Worm (Caenorhabditis elegans): ENCODE results near the gene F40G12.6.
"Not testable (repeated sequence)": the region's sequence is repeated elsewhere in the genome, so short reads cannot be mapped to it uniquely, and the experiment has no call there.

The F40G12.6 gene

ce11 chrV:14311115-14311514 is 38.2 kb upstream of the F40G12.6 start, which contains the start of gene ddn-3:
Gene ddn-3, minus strand, starts transcription at chrV:14311215.
- no peak for TF ChIP-seq mel-28 (tag; optimal IDR thresholded peaks at IDR 0.05; ENCODE audit: borderline replicate concordance)
- TF ChIP-seq ztf-3 (GFP tag; optimal IDR thresholded peaks at IDR 0.05) = no peak
- TF ChIP-seq rec-8 (tag; optimal IDR thresholded peaks at IDR 0.05) = no peak

DNA sequence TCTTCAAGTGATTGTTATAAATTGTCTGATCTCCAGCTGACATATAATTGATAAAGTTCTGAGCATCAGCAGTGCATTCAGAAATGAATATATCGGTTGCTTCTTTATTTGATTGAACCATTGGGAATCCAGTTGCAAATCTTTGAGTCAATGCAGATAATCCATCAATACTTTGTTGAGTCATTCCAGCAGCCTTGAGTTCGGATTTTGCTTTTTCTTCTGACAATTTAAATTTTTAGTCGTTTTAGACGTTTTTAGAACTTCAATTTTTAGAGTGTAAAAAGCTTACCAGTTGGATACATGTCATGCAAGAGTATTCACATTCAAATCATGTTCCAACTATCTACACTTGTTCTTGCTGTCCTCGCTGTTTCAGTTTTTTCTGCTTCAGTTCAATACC is 36.7 kb upstream of the F40G12.6 start, which contains the start of gene F14D7.14:
Gene F14D7.14 (plus strand): TSS at position 301 of the 400 bp plus-strand sequence.
- TF ChIP-seq ets-4 (GFP tag; optimal IDR thresholded peaks at IDR 0.05); pha-4 (tag; optimal IDR thresholded peaks at IDR 0.05); nhr-179 (tag; optimal IDR thresholded peaks at IDR 0.05): not testable (repeated sequence)

ce11 chrV:14308164-14308563 is 35.2 kb upstream of the F40G12.6 start, which contains the start of gene spig-5:
Gene spig-5, plus strand, starts transcription at chrV:14308464.
- TF ChIP-seq sdz-38 (tag; optimal IDR thresholded peaks at IDR 0.05); tlf-1 (GFP tag; optimal IDR thresholded peaks at IDR 0.05); K11D2.4 (GFP tag; IDR thresholded peaks at IDR 0.05): not testable (repeated sequence)

ce11 chrV:14306771-14307170 is 33.9 kb upstream of the F40G12.6 start, which contains the start of gene spig-4:
Gene spig-4, minus strand, starts transcription at chrV:14306871.
- not testable (repeated sequence) for TF ChIP-seq dox-1 (GFP tag; IDR thresholded peaks at IDR 0.05); let-607 (tag; optimal IDR thresholded peaks at IDR 0.05); him-1 (tag; optimal IDR thresholded peaks at IDR 0.05)

DNA sequence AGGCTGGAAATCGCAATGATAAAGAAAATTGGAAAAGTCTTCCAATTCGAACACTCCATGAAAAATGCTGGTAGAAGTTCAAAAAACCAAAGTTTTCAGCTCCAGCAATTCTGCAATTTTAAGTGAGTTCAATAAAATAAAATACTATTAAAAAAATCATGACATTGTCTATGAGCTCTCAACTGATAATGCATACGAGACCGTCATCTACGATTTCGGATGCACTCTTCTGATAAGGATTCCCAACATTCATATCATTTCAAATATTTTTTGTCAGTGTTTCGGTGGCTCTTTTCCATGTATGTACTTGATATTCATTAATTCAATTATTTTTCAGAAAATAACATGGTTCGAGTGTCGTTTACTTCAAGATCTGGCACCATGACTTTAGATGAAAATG is 28.2 kb upstream of the F40G12.6 start, which contains the start of gene F14D7.6:
Gene F14D7.6 (plus strand): TSS at position 338 of the 400 bp plus-strand sequence.
- no peak for TF ChIP-seq pbrm-1 (GFP tag; IDR thresholded peaks at IDR 0.05)
- TF ChIP-seq nhr-80 (tag; optimal IDR thresholded peaks at IDR 0.05) = peak; percentile 21
- TF ChIP-seq hlh-26 (GFP tag; conservative IDR thresholded peaks at IDR 0.05) = no peak

DNA sequence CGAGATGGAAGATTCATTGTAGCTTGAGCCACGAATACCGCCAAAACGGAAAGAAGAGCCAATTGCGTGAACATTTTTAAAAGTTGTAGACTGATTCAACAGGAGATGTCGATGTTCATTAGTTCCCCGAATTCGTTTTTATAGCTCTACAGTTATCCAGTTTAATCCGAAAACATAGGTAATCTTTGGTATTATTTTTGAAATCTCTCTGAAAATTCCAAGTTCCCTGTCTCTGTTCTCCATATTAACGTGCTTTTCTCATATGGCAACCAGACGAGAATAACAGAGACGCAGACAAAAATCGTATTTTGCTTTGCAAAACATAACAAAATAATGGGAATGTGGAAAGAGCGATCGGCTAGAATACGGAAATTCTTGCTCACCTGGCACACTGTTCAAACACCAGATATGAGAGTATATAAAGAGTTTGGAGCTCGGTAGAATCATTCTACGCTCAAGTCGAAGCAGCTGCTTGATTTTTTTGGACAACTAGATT is 26.7 kb upstream of the F40G12.6 start, which contains the start of the genes spig-3 and F14D7.12:
Gene spig-3 (minus strand): TSS at position 101 of the 496 bp plus-strand sequence.
Gene F14D7.12 (plus strand): TSS at position 446 of the 496 bp plus-strand sequence.
- TF ChIP-seq hsf-1 (GFP tag; IDR thresholded peaks at IDR 0.05) = no peak
- TF ChIP-seq tlf-1 (GFP tag; optimal IDR thresholded peaks at IDR 0.05) = no peak
- TF ChIP-seq rec-8 (tag; optimal IDR thresholded peaks at IDR 0.05) = no peak
- TF ChIP-seq mxl-1 (tag; optimal IDR thresholded peaks at IDR 0.05) = no peak
- no peak for TF ChIP-seq B0261.1 (tag; optimal IDR thresholded peaks at IDR 0.05)
- TF ChIP-seq ztf-28 (GFP tag; IDR thresholded peaks at IDR 0.05) = no peak
- TF ChIP-seq sea-2 (GFP tag; IDR thresholded peaks at IDR 0.05) = no peak
- no peak for TF ChIP-seq lin-54 (GFP tag; optimal IDR thresholded peaks at IDR 0.05)
- no peak for TF ChIP-seq madf-10 (tag; optimal IDR thresholded peaks at IDR 0.05)
- no peak for TF ChIP-seq unc-62 (GFP tag; optimal IDR thresholded peaks at IDR 0.05)
- TF ChIP-seq ceh-91 (GFP tag; IDR thresholded peaks at IDR 0.05) = no peak
- TF ChIP-seq F37B4.10 (GFP tag; IDR thresholded peaks at IDR 0.05) = no peak
- TF ChIP-seq nfya-2 (GFP tag; IDR thresholded peaks at IDR 0.05) = no peak
- no peak for TF ChIP-seq ztf-18 (tag; optimal IDR thresholded peaks at IDR 0.05)

- TF ChIP-seq gei-17 (GFP tag; optimal IDR thresholded peaks at IDR 0.05) (no peak), F39B2.1 (GFP tag; IDR thresholded peaks at IDR 0.05) (no peak), ceh-79 (tag; optimal IDR thresholded peaks at IDR 0.05) (no peak), ceh-91 (GFP tag; IDR thresholded peaks at IDR 0.05) (no peak), F55B11.4 (tag; optimal IDR thresholded peaks at IDR 0.05; ENCODE audit: borderline replicate concordance, insufficient read depth) (no peak), ZK185.1 (tag; optimal IDR thresholded peaks at IDR 0.05; ENCODE audit: poor library complexity, severe bottlenecking) (no peak), dpl-1 (GFP tag; optimal IDR thresholded peaks at IDR 0.05) (no peak), egrh-3 (GFP tag; IDR thresholded peaks at IDR 0.05) (no peak), F10E7.11 (tag; optimal IDR thresholded peaks at IDR 0.05) (no peak), ceh-27 (GFP tag; optimal IDR thresholded peaks at IDR 0.05) (no peak), madf-10 (tag; optimal IDR thresholded peaks at IDR 0.05) (no peak), Y56A3A.18 (GFP tag; IDR thresholded peaks at IDR 0.05) (no peak), mel-28 (tag; optimal IDR thresholded peaks at IDR 0.05; ENCODE audit: borderline replicate concordance) (no peak), C06A6.2 (GFP tag; conservative IDR thresholded peaks at IDR 0.05) (no peak)
Measured at ce11 chrV:14296499-14296898, 23.6 kb upstream of the F40G12.6 start, which contains the start of gene F14D7.3. Gene F14D7.3, plus strand, starts transcription at chrV:14296799.
